Worm (Caenorhabditis elegans) whole organism, L2 larva: ENCODE data around the gene pfk-1.2.

Experiments used
- C34F6.9 ChIP-seq: fragments of 150-350 bp; optimal IDR thresholded peaks from 2 replicates; lab custom pipeline; 2014; ENCODE audit warnings: missing biosample characterization, missing genetic modification characterization
- F13H6.1 ChIP-seq: sonication (generic microtip); optimal IDR thresholded peaks from 2 replicates; lab custom pipeline; 2016; ENCODE audit warnings: missing genetic modification characterization, missing compliant biosample characterization
- R02D3.7 ChIP-seq: fragments of 150-350 bp; optimal IDR thresholded peaks from 2 replicates; lab custom pipeline; 2014; ENCODE audit warnings: missing biosample characterization, missing genetic modification characterization
- Y55F3AM.14 ChIP-seq: fragments of 200-800 bp; sonication (Bioruptor generic); optimal IDR thresholded peaks from 2 replicates; lab custom pipeline; 2018; ENCODE audit warnings: mild to moderate bottlenecking, missing genetic modification characterization, missing compliant biosample characterization
- ZK546.5 ChIP-seq: sonication (generic microtip); optimal IDR thresholded peaks from 2 replicates; lab custom pipeline; 2017; ENCODE audit warnings: missing biosample characterization, missing genetic modification characterization
- alr-1 ChIP-seq: fragments of 150-350 bp; optimal IDR thresholded peaks from 2 replicates; lab custom pipeline; 2014; ENCODE audit warnings: missing biosample characterization, missing genetic modification characterization
- aly-2 ChIP-seq: fragments of 150-350 bp; optimal IDR thresholded peaks from 2 replicates; lab custom pipeline; 2014; ENCODE audit warnings: missing biosample characterization, missing genetic modification characterization
- ama-1 ChIP-seq: fragments of 150-350 bp; optimal IDR thresholded peaks from 2 replicates; lab custom pipeline; 2018; ENCODE audit warnings: inconsistent platforms
- ceh-16 ChIP-seq: fragments of 150-350 bp; optimal IDR thresholded peaks from 2 replicates; lab custom pipeline; 2014; ENCODE audit warnings: missing biosample characterization, missing genetic modification characterization
- ceh-82 ChIP-seq: fragments of 150-350 bp; optimal IDR thresholded peaks from 2 replicates; lab custom pipeline; 2014; ENCODE audit warnings: missing biosample characterization, missing genetic modification characterization
- crh-2 ChIP-seq: sonication (generic microtip); optimal IDR thresholded peaks from 2 replicates; lab custom pipeline; 2017; ENCODE audit warnings: missing biosample characterization, missing genetic modification characterization
- egl-27 ChIP-seq: sonication (generic microtip); optimal IDR thresholded peaks from 3 replicates; lab custom pipeline; 2017; ENCODE audit warnings: missing biosample characterization, missing genetic modification reagents, missing genetic modification characterization
- elt-1 ChIP-seq: fragments of 150-350 bp; optimal IDR thresholded peaks from 2 replicates; lab custom pipeline; 2014; ENCODE audit warnings: missing biosample characterization, missing genetic modification characterization
- elt-3 ChIP-seq: sonication (generic microtip); optimal IDR thresholded peaks from 2 replicates; lab custom pipeline; 2017; ENCODE audit warnings: missing biosample characterization, missing genetic modification characterization
- fos-1 ChIP-seq: fragments of 150-350 bp; optimal IDR thresholded peaks from 2 replicates; lab custom pipeline; 2014; ENCODE audit warnings: missing biosample characterization, missing genetic modification characterization
- gmeb-1 ChIP-seq: fragments of 150-350 bp; optimal IDR thresholded peaks from 2 replicates; lab custom pipeline; 2014; ENCODE audit warnings: missing biosample characterization, missing genetic modification characterization
- lin-11 ChIP-seq: fragments of 150-350 bp; sonication (generic microtip); optimal IDR thresholded peaks from 2 replicates; lab custom pipeline; 2014; ENCODE audit warnings: missing biosample characterization, missing genetic modification characterization, inconsistent platforms, mixed read lengths
- lin-13 ChIP-seq: fragments of 150-350 bp; optimal IDR thresholded peaks from 2 replicates; lab custom pipeline; 2014; ENCODE audit warnings: missing biosample characterization, missing genetic modification reagents, missing genetic modification characterization
- lin-39 ChIP-seq: fragments of 150-350 bp; optimal IDR thresholded peaks from 2 replicates; lab custom pipeline; 2014; ENCODE audit warnings: missing biosample characterization, missing genetic modification reagents, missing genetic modification characterization
- lsy-2 ChIP-seq, 2 experiments: fragments of 150-350 bp in 1 of 2; sonication (generic microtip) in 1 of 2; optimal IDR thresholded peaks; 2 replicates each; lab custom pipeline; 2014 to 2017; ENCODE audit warnings: missing biosample characterization in 2 of 2, missing genetic modification characterization in 2 of 2
- mab-5 ChIP-seq: fragments of 150-350 bp; optimal IDR thresholded peaks from 2 replicates; lab custom pipeline; 2014; ENCODE audit warnings: missing biosample characterization, missing genetic modification characterization
- mbf-1 ChIP-seq: sonication (generic microtip); optimal IDR thresholded peaks from 2 replicates; lab custom pipeline; 2017; ENCODE audit warnings: missing biosample characterization, missing genetic modification characterization
- mdl-1 ChIP-seq, 2 experiments: fragments of 150-350 bp in 1 of 2; sonication (generic microtip) in 1 of 2; optimal IDR thresholded peaks; 2 replicates each; lab custom pipeline; 2017; ENCODE audit warnings: missing biosample characterization in 2 of 2, missing genetic modification characterization in 2 of 2
- nhr-10 ChIP-seq: sonication (generic microtip); optimal IDR thresholded peaks from 2 replicates; lab custom pipeline; 2017; ENCODE audit warnings: missing biosample characterization, missing genetic modification characterization
- nhr-11 ChIP-seq: fragments of 150-350 bp; optimal IDR thresholded peaks from 2 replicates; lab custom pipeline; 2014; ENCODE audit warnings: missing biosample characterization, missing genetic modification characterization
- nhr-12 ChIP-seq: fragments of 150-350 bp; optimal IDR thresholded peaks from 2 replicates; lab custom pipeline; 2014; ENCODE audit warnings: missing biosample characterization, missing genetic modification characterization
- nhr-129 ChIP-seq: fragments of 150-350 bp; optimal IDR thresholded peaks from 2 replicates; lab custom pipeline; 2014; ENCODE audit warnings: missing biosample characterization, missing genetic modification characterization
- nhr-21 ChIP-seq: fragments of 150-350 bp; optimal IDR thresholded peaks from 2 replicates; lab custom pipeline; 2014; ENCODE audit warnings: missing biosample characterization, missing genetic modification characterization
- nhr-23 ChIP-seq: fragments of 150-350 bp; optimal IDR thresholded peaks from 2 replicates; lab custom pipeline; 2014; ENCODE audit warnings: missing biosample characterization, missing genetic modification reagents, missing genetic modification characterization
- nhr-25 ChIP-seq: fragments of 150-350 bp; sonication (generic microtip); optimal IDR thresholded peaks from 3 replicates; lab custom pipeline; 2014; ENCODE audit warnings: missing biosample characterization, missing genetic modification characterization
- nhr-6 ChIP-seq: fragments of 150-350 bp; optimal IDR thresholded peaks from 2 replicates; lab custom pipeline; 2014; ENCODE audit warnings: missing biosample characterization, missing genetic modification characterization
- nhr-77 ChIP-seq: fragments of 150-350 bp; optimal IDR thresholded peaks from 2 replicates; lab custom pipeline; 2014; ENCODE audit warnings: missing biosample characterization, missing genetic modification characterization
- peb-1 ChIP-seq: fragments of 150-350 bp; optimal IDR thresholded peaks from 2 replicates; lab custom pipeline; 2014; ENCODE audit warnings: missing biosample characterization, missing genetic modification characterization
- sem-4 ChIP-seq: fragments of 150-350 bp; optimal IDR thresholded peaks from 2 replicates; lab custom pipeline; 2014; ENCODE audit warnings: missing biosample characterization, missing genetic modification reagents, missing genetic modification characterization
- skn-1 ChIP-seq: sonication (generic microtip); optimal IDR thresholded peaks from 2 replicates; lab custom pipeline; 2017; ENCODE audit warnings: missing biosample characterization, missing genetic modification characterization
- sma-3 ChIP-seq: sonication (generic microtip); optimal IDR thresholded peaks from 2 replicates; lab custom pipeline; 2016; ENCODE audit warnings: missing genetic modification reagents, missing genetic modification characterization, missing compliant biosample characterization
- sma-9 ChIP-seq, 2 experiments: fragments of 150-350 bp in 1 of 2; sonication (generic microtip) in 1 of 2; optimal IDR thresholded peaks; 2 replicates each; lab custom pipeline; 2014 to 2016; ENCODE audit warnings: missing genetic modification characterization in 2 of 2, mild to moderate bottlenecking in 1 of 2, missing biosample characterization in 1 of 2, missing compliant biosample characterization in 1 of 2, missing genetic modification reagents in 1 of 2, moderate library complexity in 1 of 2
- unc-39 ChIP-seq: fragments of 150-350 bp; optimal IDR thresholded peaks from 2 replicates; lab custom pipeline; 2014; ENCODE audit warnings: missing biosample characterization, missing genetic modification characterization
- unc-55 ChIP-seq: fragments of 150-350 bp; sonication (generic microtip); optimal IDR thresholded peaks from 3 replicates; lab custom pipeline; 2014; ENCODE audit warnings: missing biosample characterization, missing genetic modification reagents, missing genetic modification characterization
- unc-62 ChIP-seq: fragments of 150-350 bp; optimal IDR thresholded peaks from 2 replicates; lab custom pipeline; 2014; ENCODE audit warnings: missing biosample characterization, missing genetic modification reagents, missing genetic modification characterization
- ztf-1 ChIP-seq: fragments of 200-800 bp; sonication (Bioruptor generic); conservative IDR thresholded peaks from 2 replicates; pipeline ENCODE4 v1.3.6; 2022; ENCODE audit warnings: missing genetic modification characterization, missing compliant biosample characterization
- ztf-11 ChIP-seq: sonication (generic microtip); optimal IDR thresholded peaks from 2 replicates; lab custom pipeline; 2017; ENCODE audit warnings: missing biosample characterization, missing genetic modification characterization
- ztf-4 ChIP-seq: fragments of 150-350 bp; optimal IDR thresholded peaks from 2 replicates; lab custom pipeline; 2014; ENCODE audit warnings: missing biosample characterization, missing genetic modification characterization

The pfk-1.2 gene

DNA sequence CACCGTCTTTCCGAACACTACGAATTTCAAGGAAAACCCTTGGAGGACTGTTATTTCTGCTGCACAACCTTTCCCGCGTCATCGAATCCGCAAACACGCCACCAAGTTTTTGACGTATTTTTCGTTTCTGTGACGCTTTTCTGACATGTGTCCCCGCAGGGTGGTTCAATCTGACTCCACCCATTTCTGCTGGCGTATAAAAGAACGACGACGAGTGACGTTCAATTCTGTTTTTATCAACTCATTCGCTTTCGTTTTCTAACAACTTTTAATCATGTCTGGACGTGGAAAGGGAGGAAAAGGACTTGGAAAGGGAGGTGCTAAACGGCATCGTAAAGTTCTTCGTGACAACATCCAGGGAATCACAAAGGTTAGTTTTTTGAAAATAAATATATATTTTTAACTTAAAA, 15.3 kb downstream of the pfk-1.2 start, which contains the start of gene his-37 (continued):
- peak; percentile 100 for TF ChIP-seq sma-3 (GFP tag; lab: Kevin White, UChicago)
- no peak for TF ChIP-seq ztf-1 (GFP tag; lab: Robert Waterston, UW)
- TF ChIP-seq lin-13 (GFP tag; lab: Kevin White, UChicago), result peak; percentile 98
- TF ChIP-seq unc-39 (tag; lab: Kevin White, UChicago), result peak; percentile 41
- no peak for TF ChIP-seq peb-1 (tag; lab: Kevin White, UChicago)
- no peak for TF ChIP-seq alr-1 (tag; lab: Kevin White, UChicago)

DNA sequence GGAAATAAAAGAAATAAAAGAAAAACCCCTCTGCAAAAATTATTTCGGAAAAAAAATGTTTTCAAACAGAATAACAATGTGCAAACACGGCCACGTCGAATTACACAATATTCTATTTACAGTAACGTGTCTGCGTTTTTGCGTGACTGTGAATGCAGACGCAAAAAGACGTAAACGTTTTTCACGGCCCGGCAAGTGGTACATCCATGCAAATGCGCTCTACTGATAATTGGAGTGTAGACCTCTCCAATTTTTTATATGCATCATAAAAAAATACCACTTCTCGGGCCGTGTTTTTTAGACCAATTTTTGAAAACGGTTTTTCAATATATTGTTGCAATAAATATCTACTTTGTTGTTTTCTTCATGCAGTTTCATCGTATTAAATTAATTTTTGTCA, 17.9 kb downstream of the pfk-1.2 start, which contains the start of gene nstp-10:
nstp-10 (minus strand) TSS at position 378 of the 400 bp plus-strand sequence.
- TF ChIP-seq nhr-6 (tag; lab: Kevin White, UChicago) (no peak), crh-2 (peak; percentile 19), C34F6.9 (peak; percentile 37), unc-62 (GFP tag; lab: Kevin White, UChicago) (no peak), ceh-82 (no peak), R02D3.7 (tag; lab: Kevin White, UChicago) (no peak), nhr-129 (tag; lab: Kevin White, UChicago) (peak; percentile 55), nhr-12 (tag; lab: Kevin White, UChicago) (no peak), egl-27 (tag; lab: Kevin White, UChicago) (no peak), skn-1 (tag; lab: Kevin White, UChicago) (no peak), lsy-2 (tag; optimal IDR thresholded peaks at IDR 0.05; lab: Kevin White, UChicago) (peak; percentile 3 to 78), gmeb-1 (tag; lab: Kevin White, UChicago) (peak; percentile 7), fos-1 (tag; lab: Kevin White, UChicago) (peak; percentile 12), nhr-77 (tag; lab: Kevin White, UChicago) (no peak), lin-13 (GFP tag; lab: Kevin White, UChicago) (peak; percentile 36), nhr-10 (tag; lab: Kevin White, UChicago) (no peak), ztf-11 (no peak), mbf-1 (tag; lab: Kevin White, UChicago) (no peak), ZK546.5 (tag; lab: Kevin White, UChicago) (no peak), unc-55 (peak; percentile 69), sma-9 (GFP tag; optimal IDR thresholded peaks at IDR 0.05; lab: Kevin White, UChicago) (no peak), sma-9 (tag; optimal IDR thresholded peaks at IDR 0.05; lab: Kevin White, UChicago) (no peak), nhr-23 (no peak), elt-3 (tag; lab: Kevin White, UChicago) (no peak)
- TF ChIP-seq, all 48 proteins: peak for 8

- TF ChIP-seq sem-4, result no peak
- no peak for TF ChIP-seq R02D3.7 (tag; lab: Kevin White, UChicago)
- no peak for TF ChIP-seq lin-11 (tag; lab: Kevin White, UChicago)
- no peak for TF ChIP-seq mdl-1 (tag; optimal IDR thresholded peaks at IDR 0.05; lab: Kevin White, UChicago)
- TF ChIP-seq F13H6.1, result no peak
- TF ChIP-seq aly-2 (tag; lab: Kevin White, UChicago), result no peak
- TF ChIP-seq gmeb-1 (tag; lab: Kevin White, UChicago), result no peak
- no peak for TF ChIP-seq unc-39 (tag; lab: Kevin White, UChicago)
- no peak for TF ChIP-seq elt-3 (tag; lab: Kevin White, UChicago)
- no peak for TF ChIP-seq ztf-11
- TF ChIP-seq fos-1 (tag; lab: Kevin White, UChicago), result no peak
- TF ChIP-seq elt-1, result no peak
- TF ChIP-seq ceh-16 (tag; lab: Kevin White, UChicago), result no peak
- TF ChIP-seq nhr-129 (tag; lab: Kevin White, UChicago), result no peak
- no peak for TF ChIP-seq ZK546.5 (tag; lab: Kevin White, UChicago)
- TF ChIP-seq ama-1 (lab: Kevin White, UChicago), result no peak
- TF ChIP-seq Y55F3AM.14 (GFP tag; lab: Kevin White, UChicago), result no peak
- no peak for TF ChIP-seq ztf-4 (tag; lab: Kevin White, UChicago)
- peak; percentile 29 for TF ChIP-seq sma-9 (GFP tag; optimal IDR thresholded peaks at IDR 0.05; lab: Kevin White, UChicago)
- TF ChIP-seq sma-9 (tag; optimal IDR thresholded peaks at IDR 0.05; lab: Kevin White, UChicago), result no peak
- no peak for TF ChIP-seq nhr-10 (tag; lab: Kevin White, UChicago)
- TF ChIP-seq alr-1 (tag; lab: Kevin White, UChicago), result no peak
- no peak for TF ChIP-seq nhr-6 (tag; lab: Kevin White, UChicago)
- TF ChIP-seq lin-39 (tag; lab: Kevin White, UChicago), result no peak
- TF ChIP-seq nhr-25 (tag; lab: Kevin White, UChicago), result no peak
- TF ChIP-seq sma-3 (GFP tag; lab: Kevin White, UChicago), result no peak
- TF ChIP-seq unc-55, result peak; percentile 40
- TF ChIP-seq skn-1 (tag; lab: Kevin White, UChicago), result no peak
- no peak for TF ChIP-seq nhr-11 (tag; lab: Kevin White, UChicago)
- TF ChIP-seq C34F6.9, result peak; percentile 32
- TF ChIP-seq nhr-21 (tag; lab: Kevin White, UChicago), result no peak
- TF ChIP-seq mab-5 (tag; lab: Kevin White, UChicago), result no peak
- TF ChIP-seq lsy-2 (tag; optimal IDR thresholded peaks at IDR 0.05; lab: Kevin White, UChicago), result peak in 1 of 2 experiments; percentile 3
Measured at ce11 chrV:9550313-9550712, 18.7 kb downstream of the pfk-1.2 start, which contains the start of gene ehbp-1. ehbp-1 (plus strand) TSS chrV:9550644.
